Worm (Caenorhabditis elegans) whole organism, L1 larva: ENCODE results near the gene gipc-1.

Source experiments
- C04F5.9 ChIP-seq: sonication (generic microtip); optimal IDR thresholded peaks from 2 replicates; lab custom pipeline; 2016; ENCODE audit warnings: missing genetic modification characterization, missing compliant biosample characterization
- aha-1 ChIP-seq: fragments of 150-350 bp; optimal IDR thresholded peaks from 2 replicates; lab custom pipeline; 2014; ENCODE audit warnings: missing biosample characterization, missing genetic modification characterization
- alr-1 ChIP-seq: fragments of 200-800 bp; sonication (Bioruptor generic); optimal IDR thresholded peaks from 2 replicates; lab custom pipeline; 2018; ENCODE audit warnings: borderline replicate concordance, mild to moderate bottlenecking, missing genetic modification characterization, missing compliant biosample characterization
- aly-2 ChIP-seq: fragments of 150-350 bp; optimal IDR thresholded peaks from 2 replicates; lab custom pipeline; 2014; ENCODE audit warnings: missing biosample characterization, missing genetic modification characterization
- ceh-82 ChIP-seq, 3 experiments: fragments of 150-350 bp in 1 of 3; sonication (generic microtip) in 2 of 3; optimal IDR thresholded peaks; 2 replicates each; lab custom pipeline; 2014 to 2017; ENCODE audit warnings: missing biosample characterization in 3 of 3, missing genetic modification characterization in 3 of 3
- ceh-90 ChIP-seq: sonication (generic microtip); optimal IDR thresholded peaks from 2 replicates; lab custom pipeline; 2016; ENCODE audit warnings: missing genetic modification characterization, missing compliant biosample characterization
- dpl-1 ChIP-seq, 3 experiments: fragments of 150-350 bp in 2 of 3; sonication (generic microtip) in 1 of 3; optimal IDR thresholded peaks; 2 replicates each; lab custom pipeline; 2014 to 2017; ENCODE audit warnings: missing biosample characterization in 3 of 3, missing genetic modification characterization in 3 of 3, missing genetic modification reagents in 3 of 3
- dsc-1 ChIP-seq: sonication (generic microtip); optimal IDR thresholded peaks from 2 replicates; lab custom pipeline; 2016; ENCODE audit warnings: mild to moderate bottlenecking, missing genetic modification characterization, missing compliant biosample characterization
- efl-1 ChIP-seq, 4 experiments: fragments of 150-350 bp; optimal IDR thresholded peaks in 3 of 4; peaks in 1 of 4; 1 replicate in 1 of 4; 2 replicates in 3 of 4; lab custom pipeline; 2014; ENCODE audit warnings: missing biosample characterization in 2 of 4, missing genetic modification characterization in 2 of 4, missing genetic modification reagents in 2 of 4
- efl-3 ChIP-seq: fragments of 200-800 bp; sonication (Bioruptor generic); optimal IDR thresholded peaks from 2 replicates; lab custom pipeline; 2018; ENCODE audit warnings: mild to moderate bottlenecking, missing genetic modification characterization, missing compliant biosample characterization
- egl-27 ChIP-seq, 2 experiments: fragments of 150-350 bp in 1 of 2; sonication (generic microtip); optimal IDR thresholded peaks; 3 replicates each; lab custom pipeline; 2017 to 2018; ENCODE audit warnings: missing biosample characterization in 2 of 2, missing genetic modification characterization in 2 of 2, missing genetic modification reagents in 2 of 2
- elt-2 ChIP-seq: sonication (generic microtip); optimal IDR thresholded peaks from 2 replicates; lab custom pipeline; 2016; ENCODE audit warnings: missing genetic modification characterization, mild to moderate bottlenecking, inconsistent platforms, missing compliant biosample characterization, missing genetic modification reagents
- elt-3 ChIP-seq, 6 experiments: fragments of 150-350 bp in 1 of 6; sonication (generic microtip); optimal IDR thresholded peaks; 2 replicates each; lab custom pipeline; 2017 to 2018; ENCODE audit warnings: missing biosample characterization in 6 of 6, missing genetic modification characterization in 6 of 6, inconsistent platforms in 1 of 6
- ets-5 ChIP-seq: fragments of 200-800 bp; sonication (Bioruptor generic); IDR thresholded peaks from 2 replicates; pipeline ENCODE4 v1.3.6; 2022; ENCODE audit warnings: missing genetic modification characterization, missing compliant biosample characterization
- grh-1 ChIP-seq: fragments of 200-800 bp; sonication (Bioruptor generic); IDR thresholded peaks from 2 replicates; pipeline ENCODE4 v1.3.6; 2022; ENCODE audit warnings: missing genetic modification reagents, missing genetic modification characterization, missing compliant biosample characterization
- hlh-17 ChIP-seq: fragments of 200-800 bp; sonication (Bioruptor generic); optimal IDR thresholded peaks from 2 replicates; lab custom pipeline; 2018; ENCODE audit warnings: missing genetic modification characterization, mild to moderate bottlenecking, missing compliant biosample characterization, moderate library complexity, borderline replicate concordance
- jun-1 ChIP-seq: fragments of 150-350 bp; optimal IDR thresholded peaks from 2 replicates; lab custom pipeline; 2014; ENCODE audit warnings: missing biosample characterization, missing genetic modification reagents, missing genetic modification characterization
- lin-15B ChIP-seq: fragments of 150-350 bp; sonication (generic microtip); optimal IDR thresholded peaks from 3 replicates; lab custom pipeline; 2014; ENCODE audit warnings: missing biosample characterization, missing genetic modification characterization
- lin-35 ChIP-seq, 2 experiments: fragments of 150-350 bp; optimal IDR thresholded peaks; 2 replicates each; lab custom pipeline; 2014; ENCODE audit warnings: missing biosample characterization in 2 of 2, missing genetic modification characterization in 2 of 2, missing genetic modification reagents in 2 of 2
- nhr-71 ChIP-seq: sonication (generic microtip); optimal IDR thresholded peaks from 2 replicates; lab custom pipeline; 2016; ENCODE audit warnings: mild to moderate bottlenecking, missing genetic modification characterization, moderate library complexity, missing compliant biosample characterization
- nhr-76 ChIP-seq: sonication (generic microtip); optimal IDR thresholded peaks from 2 replicates; lab custom pipeline; 2017; ENCODE audit warnings: missing biosample characterization, missing genetic modification characterization
- nhr-84 ChIP-seq: sonication (generic microtip); optimal IDR thresholded peaks from 2 replicates; lab custom pipeline; 2017; ENCODE audit warnings: missing biosample characterization, missing genetic modification characterization
- nhr-85 ChIP-seq: sonication (generic microtip); peaks from one replicate; lab custom pipeline; 2016; ENCODE audit warnings: missing genetic modification characterization, inconsistent platforms, missing compliant biosample characterization
- nhr-90 ChIP-seq: sonication (generic microtip); optimal IDR thresholded peaks from 2 replicates; lab custom pipeline; 2016; ENCODE audit warnings: mild to moderate bottlenecking, missing genetic modification characterization, missing compliant biosample characterization; ENCODE audit not compliant: poor library complexity
- pag-3 ChIP-seq: sonication (generic microtip); optimal IDR thresholded peaks from 2 replicates; lab custom pipeline; 2017; ENCODE audit warnings: missing genetic modification characterization, mild to moderate bottlenecking, missing compliant biosample characterization, antibody characterized with exemption, borderline replicate concordance; ENCODE audit not compliant: insufficient read depth
- pqm-1 ChIP-seq: sonication (generic microtip); optimal IDR thresholded peaks from 3 replicates; lab custom pipeline; 2017; ENCODE audit warnings: missing biosample characterization, missing genetic modification characterization
- tlp-1 ChIP-seq: fragments of 150-350 bp; optimal IDR thresholded peaks from 2 replicates; lab custom pipeline; 2014; ENCODE audit warnings: missing biosample characterization, missing genetic modification characterization
- unc-30 ChIP-seq: sonication (generic microtip); optimal IDR thresholded peaks from 2 replicates; lab custom pipeline; 2017; ENCODE audit warnings: missing biosample characterization, missing genetic modification characterization
- zip-4 ChIP-seq: fragments of 200-800 bp; sonication (Bioruptor generic); optimal IDR thresholded peaks from 2 replicates; lab custom pipeline; 2018; ENCODE audit warnings: mild to moderate bottlenecking, missing genetic modification characterization, moderate library complexity, missing compliant biosample characterization

gipc-1 gene

DNA sequence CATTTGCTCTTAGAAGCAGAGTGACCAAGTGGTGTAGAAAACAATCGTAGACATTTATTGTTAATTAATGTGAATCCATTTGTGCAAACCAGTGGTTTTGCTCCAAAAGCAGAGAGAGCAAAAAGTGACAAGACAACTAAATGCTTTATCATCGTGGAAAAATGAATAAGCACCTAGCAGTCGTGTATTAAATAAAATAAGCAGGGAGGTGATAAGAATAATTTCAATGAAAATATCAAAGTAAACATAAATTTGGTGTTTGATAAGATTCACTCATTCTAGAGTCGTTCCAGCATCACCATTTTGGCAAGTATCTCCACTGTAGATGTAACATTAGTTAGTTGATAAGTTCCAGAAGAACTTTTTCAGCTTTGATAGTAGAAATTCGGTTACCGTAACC lies 16.7 kb downstream of the gipc-1 start, which contains the start of gene clec-6:
TSS of gene clec-6 (minus strand) at position 154 of the 400 bp plus-strand sequence.
- TF ChIP-seq elt-2: peak; percentile 51
- no peak for TF ChIP-seq grh-1 (GFP tag; lab: Robert Waterston, UW)
- TF ChIP-seq, all 84 proteins: peak for 1

DNA sequence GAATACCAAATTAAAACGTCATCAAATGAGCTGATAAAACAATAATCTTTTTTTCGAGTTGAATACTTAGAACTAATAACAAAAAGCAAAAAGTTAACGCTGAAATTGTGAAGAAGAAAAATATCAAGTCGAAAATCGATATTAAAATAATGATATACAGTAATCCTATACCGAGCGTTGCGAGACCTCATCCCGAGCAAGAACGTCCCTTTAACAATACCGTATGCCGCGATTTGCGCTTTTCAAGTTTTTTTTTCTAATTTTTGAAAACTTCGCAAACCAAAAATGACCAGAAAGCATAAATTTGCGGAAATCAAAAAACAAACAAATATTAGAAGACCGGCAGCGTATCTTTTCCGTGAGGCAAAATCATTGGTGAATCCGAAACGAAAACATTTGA lies 20.4 kb downstream of the gipc-1 start, which contains the start of gene F26F4.5:
TSS of gene F26F4.5 (minus strand) at position 256 of the 400 bp plus-strand sequence.
- no peak for TF ChIP-seq pag-3 (tag; lab: Kevin White, UChicago)
- TF ChIP-seq hlh-17: no peak
- no peak for TF ChIP-seq pqm-1 (tag; lab: Kevin White, UChicago)
- no peak for TF ChIP-seq elt-3 (tag; optimal IDR thresholded peaks at IDR 0.05; lab: Kevin White, UChicago)
- no peak for TF ChIP-seq C04F5.9 (tag; lab: Kevin White, UChicago)
- TF ChIP-seq alr-1: no peak
- TF ChIP-seq efl-1 (optimal IDR thresholded peaks at IDR 0.05; lab: Kevin White, UChicago): no peak
- no peak for TF ChIP-seq efl-1 (GFP tag; optimal IDR thresholded peaks at IDR 0.05 in 1 of 2; lab: Kevin White, UChicago)
- TF ChIP-seq nhr-76 (tag; lab: Kevin White, UChicago): no peak
- TF ChIP-seq ceh-90 (tag; lab: Kevin White, UChicago): no peak

DNA sequence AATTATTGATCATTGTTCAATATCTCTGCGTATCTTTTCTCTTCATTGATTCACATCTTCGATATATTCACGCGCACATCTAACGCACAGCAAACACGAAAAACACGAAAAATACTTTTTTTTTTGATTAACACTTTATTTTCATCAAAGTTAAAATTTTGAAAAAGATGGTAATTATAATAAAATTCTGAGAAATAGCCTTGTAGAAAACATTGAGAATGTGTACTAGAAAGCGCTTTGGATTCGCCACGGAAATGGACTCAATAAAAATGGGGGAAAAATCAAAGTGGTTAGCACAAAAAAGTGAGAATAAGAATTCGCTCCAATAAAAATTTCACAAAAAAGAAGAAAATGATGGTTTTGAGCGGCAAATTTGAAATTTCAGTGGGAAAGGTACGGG lies 23.0 kb downstream of the gipc-1 start, which contains the start of gene F26F4.6:
TSS of gene F26F4.6 (minus strand) at position 101 of the 400 bp plus-strand sequence.
- TF ChIP-seq lin-35 (GFP tag; optimal IDR thresholded peaks at IDR 0.05; lab: Kevin White, UChicago) (peak in 1 of 2 experiments; percentile 15), aly-2 (tag; lab: Kevin White, UChicago) (peak; percentile 18), nhr-84 (tag; lab: Kevin White, UChicago) (no peak), egl-27 (tag; optimal IDR thresholded peaks at IDR 0.05; lab: Kevin White, UChicago) (no peak)

DNA sequence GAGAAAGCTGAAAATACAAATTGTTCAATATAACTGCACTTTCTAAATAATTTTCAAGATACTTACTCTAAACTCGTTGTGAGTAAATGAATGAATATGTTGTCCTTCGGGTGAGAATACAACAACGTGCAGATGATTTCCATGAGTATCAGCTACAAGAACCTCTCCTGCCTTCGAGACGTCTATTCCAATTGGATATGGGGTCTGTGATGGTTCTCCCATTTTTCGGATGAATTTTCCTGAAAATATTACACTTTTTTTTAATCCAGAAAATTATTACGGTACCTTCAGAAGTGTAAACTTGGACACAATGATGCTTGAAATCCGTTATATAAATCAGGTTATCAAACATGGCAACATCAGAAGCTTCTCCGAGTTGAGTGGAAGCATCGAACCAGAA lies 24.7 kb downstream of the gipc-1 start:
- TF ChIP-seq tlp-1 (tag; lab: Kevin White, UChicago): no peak
- TF ChIP-seq efl-1 (optimal IDR thresholded peaks at IDR 0.05; lab: Kevin White, UChicago): no peak
- TF ChIP-seq efl-1 (GFP tag; optimal IDR thresholded peaks at IDR 0.05 in 1 of 2; lab: Kevin White, UChicago): peak in 1 of 2 experiments; percentile 83
- TF ChIP-seq aly-2 (tag; lab: Kevin White, UChicago): peak; percentile 33
- TF ChIP-seq lin-15B (tag; lab: Kevin White, UChicago): no peak

DNA sequence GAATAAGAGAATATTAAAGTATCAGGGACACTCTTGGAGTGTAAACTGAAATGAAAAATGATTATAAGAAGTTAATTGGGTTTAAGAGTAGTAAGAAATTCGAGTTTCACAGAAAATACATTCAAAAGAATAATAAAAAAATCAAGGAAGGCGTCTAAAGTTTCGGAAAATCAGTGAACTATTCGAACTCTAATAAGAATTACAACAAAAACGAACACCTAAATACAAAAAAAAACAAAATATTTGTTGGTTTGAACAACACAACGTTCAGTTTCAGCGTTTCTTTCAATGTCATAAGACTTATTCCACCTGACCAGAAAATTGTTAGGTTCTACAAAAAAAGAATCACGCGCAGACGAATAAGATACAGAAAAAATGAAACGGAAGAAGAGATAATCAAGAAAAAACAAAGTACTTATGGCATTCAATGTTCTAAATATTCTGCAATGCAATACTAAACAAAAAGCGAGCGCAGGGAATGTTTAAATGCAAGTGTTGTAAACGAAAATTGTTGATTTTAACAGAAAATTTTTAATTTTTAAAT lies 28.5 kb downstream of the gipc-1 start, which contains the start of gene nhl-2:
TSS of gene nhl-2 (minus strand) at position 51 of the 544 bp plus-strand sequence.
- no peak for TF ChIP-seq nhr-71 (tag; lab: Kevin White, UChicago)
- TF ChIP-seq lin-35 (GFP tag; optimal IDR thresholded peaks at IDR 0.05; lab: Kevin White, UChicago): peak in 1 of 2 experiments; percentile 5
- no peak for TF ChIP-seq pqm-1 (tag; lab: Kevin White, UChicago)
- no peak for TF ChIP-seq lin-15B (tag; lab: Kevin White, UChicago)
- TF ChIP-seq zip-4 (GFP tag; lab: Kevin White, UChicago): no peak
- no peak for TF ChIP-seq dpl-1 (GFP tag; optimal IDR thresholded peaks at IDR 0.05; lab: Kevin White, UChicago)
- TF ChIP-seq nhr-85 (tag; lab: Kevin White, UChicago): peak; percentile 41
- no peak for TF ChIP-seq unc-30 (tag; lab: Kevin White, UChicago)
- TF ChIP-seq dsc-1 (tag; lab: Kevin White, UChicago): no peak
- TF ChIP-seq jun-1 (tag; lab: Kevin White, UChicago): no peak
- no peak for TF ChIP-seq efl-1 (optimal IDR thresholded peaks at IDR 0.05; lab: Kevin White, UChicago)
- TF ChIP-seq efl-1 (GFP tag; optimal IDR thresholded peaks at IDR 0.05 in 1 of 2; lab: Kevin White, UChicago): peak in 1 of 2 experiments; percentile 84
- TF ChIP-seq nhr-76 (tag; lab: Kevin White, UChicago): no peak
- no peak for TF ChIP-seq nhr-90 (tag; lab: Kevin White, UChicago)
- TF ChIP-seq pag-3 (tag; lab: Kevin White, UChicago): no peak
- no peak for TF ChIP-seq ets-5 (GFP tag; lab: Robert Waterston, UW)
- TF ChIP-seq efl-3 (GFP tag; lab: Kevin White, UChicago): no peak
- no peak for TF ChIP-seq aha-1
- TF ChIP-seq ceh-82 (tag; optimal IDR thresholded peaks at IDR 0.05; lab: Kevin White, UChicago): no peak
